Worm (Caenorhabditis elegans): Measurements from ENCODE around the gene Y69A2AR.19.

Gene Y69A2AR.19

ce11 chrIV:2496084-2496483 is 7.5 kb downstream of the Y69A2AR.19 start:
- TF ChIP-seq pha-2 (tag; optimal IDR thresholded peaks at IDR 0.05): no peak
- TF ChIP-seq lim-6 (tag; optimal IDR thresholded peaks at IDR 0.05): no peak
- no peak for TF ChIP-seq T23F11.4 (GFP tag; optimal IDR thresholded peaks at IDR 0.05)
- TF ChIP-seq ceh-24 (tag; optimal IDR thresholded peaks at IDR 0.05): no peak
- TF ChIP-seq che-1 (tag; optimal IDR thresholded peaks at IDR 0.05): no peak
- TF ChIP-seq ceh-30 (tag; optimal IDR thresholded peaks at IDR 0.05): no peak
- TF ChIP-seq ceh-34 (tag; optimal IDR thresholded peaks at IDR 0.05): no peak
- no peak for TF ChIP-seq npax-4 (tag; optimal IDR thresholded peaks at IDR 0.05)
- no peak for TF ChIP-seq hlh-13 (GFP tag; optimal IDR thresholded peaks at IDR 0.05)
- no peak for TF ChIP-seq lin-11 (tag; optimal IDR thresholded peaks at IDR 0.05)
- TF ChIP-seq fkh-6 (tag; optimal IDR thresholded peaks at IDR 0.05): no peak
- no peak for TF ChIP-seq hlh-6 (tag; optimal IDR thresholded peaks at IDR 0.05)
- TF ChIP-seq fkh-10 (GFP tag; optimal IDR thresholded peaks at IDR 0.05): no peak
- TF ChIP-seq ttx-3 (tag; optimal IDR thresholded peaks at IDR 0.05): no peak

ce11 chrIV:2497615-2498183 is 9.1 kb downstream of the Y69A2AR.19 start, which contains the start of gene Y69A2AR.16:
TSS of gene Y69A2AR.16 (plus strand) at chrIV:2497803.
- TF ChIP-seq ama-1 (optimal IDR thresholded peaks at IDR 0.05): no peak
- no peak for TF ChIP-seq ttx-3 (tag; optimal IDR thresholded peaks at IDR 0.05)

ce11 chrIV:2507824-2508223 is 19.2 kb downstream of the Y69A2AR.19 start, which contains the start of gene Y69A2AR.22:
TSS of gene Y69A2AR.22 (minus strand) at chrIV:2507924.
- TF ChIP-seq ceh-19 (GFP tag; optimal IDR thresholded peaks at IDR 0.05): no peak
- no peak for TF ChIP-seq pax-1 (tag; optimal IDR thresholded peaks at IDR 0.05)
- TF ChIP-seq ceh-24 (tag; optimal IDR thresholded peaks at IDR 0.05): no peak
- TF ChIP-seq tbx-7 (tag; optimal IDR thresholded peaks at IDR 0.05): no peak
- TF ChIP-seq fkh-6 (tag; optimal IDR thresholded peaks at IDR 0.05): no peak
- no peak for TF ChIP-seq unc-86 (tag; optimal IDR thresholded peaks at IDR 0.05)
- TF ChIP-seq pat-9 (tag; optimal IDR thresholded peaks at IDR 0.05): no peak
- TF ChIP-seq Y22D7AL.16 (tag; optimal IDR thresholded peaks at IDR 0.05): no peak
- no peak for TF ChIP-seq dve-1 (tag; optimal IDR thresholded peaks at IDR 0.05)
- no peak for TF ChIP-seq sox-2 (GFP tag; IDR thresholded peaks at IDR 0.05)
- no peak for TF ChIP-seq syd-9 (tag; optimal IDR thresholded peaks at IDR 0.05)
- no peak for TF ChIP-seq pqm-1 (tag; optimal IDR thresholded peaks at IDR 0.05)
- TF ChIP-seq sox-4 (tag; optimal IDR thresholded peaks at IDR 0.05): no peak

ce11 chrIV:2526836-2527235 is 38.2 kb downstream of the Y69A2AR.19 start:
- TF ChIP-seq pha-4 (tag; optimal IDR thresholded peaks at IDR 0.05) (no peak), ceh-30 (tag; optimal IDR thresholded peaks at IDR 0.05) (no peak), ceh-48 (tag; optimal IDR thresholded peaks at IDR 0.05) (peak; percentile 35)

- TF ChIP-seq sox-2 (GFP tag; IDR thresholded peaks at IDR 0.05): no peak
- no peak for TF ChIP-seq pax-1 (tag; optimal IDR thresholded peaks at IDR 0.05)
- TF ChIP-seq C08G9.2 (tag; optimal IDR thresholded peaks at IDR 0.05): no peak
- TF ChIP-seq hlh-15 (tag; optimal IDR thresholded peaks at IDR 0.05): no peak
- no peak for TF ChIP-seq ztf-16 (tag; optimal IDR thresholded peaks at IDR 0.05)
- TF ChIP-seq dmd-4 (tag; optimal IDR thresholded peaks at IDR 0.05; ENCODE audit: borderline replicate concordance): no peak
- no peak for TF ChIP-seq ama-1 (optimal IDR thresholded peaks at IDR 0.05)
- no peak for TF ChIP-seq nhr-11 (tag; optimal IDR thresholded peaks at IDR 0.05)
- no peak for TF ChIP-seq ceh-22 (tag; optimal IDR thresholded peaks at IDR 0.05)
- TF ChIP-seq nhr-232 (tag; optimal IDR thresholded peaks at IDR 0.05): no peak
Measured at ce11 chrIV:2529281-2529680, 40.7 kb downstream of the Y69A2AR.19 start.

All from whole organism, late embryonic.